Fruit fly (Drosophila melanogaster): ENCODE results near the gene Srg3.

The Srg3 gene

DNA sequence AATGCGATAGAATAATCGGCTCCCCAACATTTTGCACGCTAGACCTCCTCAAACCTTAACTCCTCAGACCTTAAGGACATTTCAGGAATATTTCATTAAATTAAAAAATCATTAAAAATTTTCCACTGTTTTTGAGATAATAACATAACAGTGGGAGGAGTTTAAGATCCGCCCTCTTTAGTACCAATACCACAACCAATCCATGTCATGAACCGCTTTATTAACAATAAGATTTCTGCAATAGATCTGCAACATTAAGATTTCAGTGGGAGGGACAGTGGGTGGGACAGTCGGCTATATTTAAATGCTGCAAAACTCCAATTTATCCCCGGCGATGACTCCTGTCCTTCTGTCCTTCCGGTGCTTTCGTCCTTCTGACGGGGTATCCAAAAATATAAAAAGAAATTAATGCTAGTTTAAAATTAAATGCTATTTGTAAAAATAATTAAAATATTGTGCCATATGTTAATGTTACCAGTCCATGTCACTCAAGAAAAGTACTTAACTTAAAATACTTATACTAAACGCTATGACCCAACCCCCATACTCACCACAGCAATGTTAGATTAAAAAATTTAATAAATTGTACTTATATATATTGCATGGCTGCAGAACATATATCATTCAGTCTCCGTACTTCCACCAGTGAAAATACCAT is at the start of gene Srg3:
TSS of gene Srg3 (plus strand) at position 608 of the 658 bp plus-strand sequence.
- no peak for TF ChIP-seq h (optimal IDR thresholded peaks at IDR 0.05)
- no peak for TF ChIP-seq ttk (optimal IDR thresholded peaks at IDR 0.05)
- TF ChIP-seq Sin3A (optimal IDR thresholded peaks at IDR 0.05) = no peak
- no peak for TF ChIP-seq Myc (optimal IDR thresholded peaks at IDR 0.05)
- TF ChIP-seq psq (optimal IDR thresholded peaks at IDR 0.05) = no peak
- TF ChIP-seq insv (optimal IDR thresholded peaks at IDR 0.05) = no peak

DNA sequence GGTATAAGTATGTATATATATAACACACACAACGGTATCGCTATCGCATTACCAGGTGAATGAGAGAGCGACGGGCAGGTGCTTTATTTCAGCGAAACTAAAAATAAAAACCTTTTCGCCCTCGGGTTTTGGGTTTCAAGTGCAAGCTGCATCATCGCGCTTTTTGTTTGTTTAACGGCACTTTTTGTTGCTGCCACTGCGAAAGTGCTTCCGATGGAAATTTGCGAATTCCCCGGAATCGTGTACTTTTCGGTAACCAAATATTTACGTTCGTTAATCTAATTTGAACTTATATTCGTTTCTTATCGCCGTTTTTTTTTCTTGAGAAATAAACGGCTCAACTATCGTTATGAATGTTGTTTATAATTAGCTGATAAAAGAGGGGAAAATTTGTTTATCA is 47.0 kb upstream of the Srg3 start:
- TF ChIP-seq psq (optimal IDR thresholded peaks at IDR 0.05) (no peak), ttk (optimal IDR thresholded peaks at IDR 0.05) (no peak), h (optimal IDR thresholded peaks at IDR 0.05) (no peak), Myc (optimal IDR thresholded peaks at IDR 0.05) (no peak), Sin3A (optimal IDR thresholded peaks at IDR 0.05) (no peak), insv (optimal IDR thresholded peaks at IDR 0.05) (no peak)

DNA sequence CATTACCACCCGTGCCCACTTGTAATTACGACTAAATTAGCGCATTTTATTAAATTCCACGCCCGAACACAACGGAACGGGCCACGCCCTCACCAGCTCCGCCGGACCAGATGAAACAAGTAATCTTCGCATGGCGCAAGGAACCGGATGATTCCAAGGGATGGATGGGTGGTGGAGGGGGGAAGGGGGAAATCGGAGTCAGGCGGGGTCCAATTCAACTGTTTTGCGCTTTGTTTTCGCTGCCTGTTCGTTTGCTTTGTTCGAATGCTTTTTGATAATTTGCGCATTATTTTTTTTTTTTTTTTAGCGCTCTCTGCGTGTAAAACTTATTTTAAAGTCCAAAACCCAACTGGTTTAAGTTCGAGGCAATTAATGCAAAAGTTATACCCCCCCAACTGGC is 46.3 kb upstream of the Srg3 start:
- TF ChIP-seq Myc (optimal IDR thresholded peaks at IDR 0.05) (no peak), ttk (optimal IDR thresholded peaks at IDR 0.05) (no peak), Sin3A (optimal IDR thresholded peaks at IDR 0.05) (no peak), h (optimal IDR thresholded peaks at IDR 0.05) (no peak), psq (optimal IDR thresholded peaks at IDR 0.05) (no peak), insv (optimal IDR thresholded peaks at IDR 0.05) (no peak)

DNA sequence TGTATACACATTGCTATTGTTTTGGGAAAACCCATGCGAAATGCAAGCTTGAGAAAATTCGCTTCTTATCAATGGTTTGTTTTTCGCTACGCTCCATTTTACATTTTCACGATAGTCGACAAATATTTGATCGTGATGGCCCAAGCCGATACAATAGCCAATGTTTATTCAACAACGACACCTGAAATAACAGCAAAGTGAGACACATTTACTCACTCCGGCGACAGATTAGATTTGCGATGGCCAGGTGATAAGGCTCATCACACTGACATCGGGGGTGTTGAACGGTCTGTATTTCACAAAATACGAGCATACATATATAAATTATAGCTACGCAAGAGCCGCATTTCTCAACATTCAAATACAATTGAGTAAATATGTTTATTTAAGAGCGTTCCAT is 45.9 kb upstream of the Srg3 start:
- TF ChIP-seq psq (optimal IDR thresholded peaks at IDR 0.05) (no peak), h (optimal IDR thresholded peaks at IDR 0.05) (no peak), Sin3A (optimal IDR thresholded peaks at IDR 0.05) (no peak), insv (optimal IDR thresholded peaks at IDR 0.05) (no peak), Myc (optimal IDR thresholded peaks at IDR 0.05) (no peak), ttk (optimal IDR thresholded peaks at IDR 0.05) (no peak)

DNA sequence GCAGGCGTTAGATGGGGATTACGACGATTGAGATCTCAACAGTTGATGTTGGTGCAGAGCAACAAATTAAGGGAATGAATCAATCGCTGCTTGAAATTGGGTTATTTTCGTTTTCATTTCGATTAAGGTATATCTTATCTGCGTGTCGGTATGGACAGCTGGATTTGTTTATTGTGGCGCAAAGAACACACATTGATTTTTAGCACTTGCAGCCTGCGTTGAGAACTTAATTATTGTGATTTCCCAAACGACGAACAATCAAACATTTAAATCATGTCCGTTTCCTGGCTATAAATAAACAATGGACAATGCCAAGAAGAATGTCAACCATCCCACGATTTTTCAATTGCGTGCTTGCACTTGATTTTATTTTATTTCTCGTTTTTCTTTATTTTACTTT is 45.0 kb upstream of the Srg3 start:
- TF ChIP-seq Myc (optimal IDR thresholded peaks at IDR 0.05) = no peak
- TF ChIP-seq ttk (optimal IDR thresholded peaks at IDR 0.05) = no peak
- no peak for TF ChIP-seq h (optimal IDR thresholded peaks at IDR 0.05)
- TF ChIP-seq insv (optimal IDR thresholded peaks at IDR 0.05) = no peak
- TF ChIP-seq psq (optimal IDR thresholded peaks at IDR 0.05) = no peak
- no peak for TF ChIP-seq Sin3A (optimal IDR thresholded peaks at IDR 0.05)

DNA sequence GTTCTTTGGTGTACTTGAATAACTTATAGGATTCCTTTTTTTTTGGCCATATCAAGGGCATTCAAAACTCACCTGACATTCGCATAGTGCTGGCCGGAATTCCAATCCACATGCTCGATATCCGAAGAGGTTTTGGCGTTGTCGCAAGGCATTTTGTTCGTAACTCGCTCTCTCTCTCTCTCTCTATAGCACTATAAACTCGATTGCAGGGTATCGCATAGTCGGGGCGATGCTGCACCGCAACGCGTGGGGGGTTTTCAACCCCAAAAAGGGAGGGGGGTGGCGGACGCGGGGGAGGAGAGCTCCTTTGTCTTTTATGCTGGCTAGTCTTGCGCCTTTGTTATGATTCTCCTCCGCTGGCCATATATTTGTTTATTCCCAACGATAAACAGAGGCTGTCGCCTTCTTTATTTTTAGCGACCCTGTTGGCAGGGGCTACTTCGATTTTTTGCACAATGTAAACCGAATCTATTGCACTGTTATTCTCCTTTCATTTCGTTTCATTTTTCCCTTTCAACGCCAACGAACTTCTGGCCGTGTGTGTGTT is 44.5 kb upstream of the Srg3 start:
- no peak for TF ChIP-seq Myc (optimal IDR thresholded peaks at IDR 0.05)
- TF ChIP-seq Sin3A (optimal IDR thresholded peaks at IDR 0.05) = no peak
- TF ChIP-seq h (optimal IDR thresholded peaks at IDR 0.05) = no peak
- TF ChIP-seq insv (optimal IDR thresholded peaks at IDR 0.05) = no peak
- TF ChIP-seq ttk (optimal IDR thresholded peaks at IDR 0.05) = no peak
- TF ChIP-seq psq (optimal IDR thresholded peaks at IDR 0.05) = no peak

DNA sequence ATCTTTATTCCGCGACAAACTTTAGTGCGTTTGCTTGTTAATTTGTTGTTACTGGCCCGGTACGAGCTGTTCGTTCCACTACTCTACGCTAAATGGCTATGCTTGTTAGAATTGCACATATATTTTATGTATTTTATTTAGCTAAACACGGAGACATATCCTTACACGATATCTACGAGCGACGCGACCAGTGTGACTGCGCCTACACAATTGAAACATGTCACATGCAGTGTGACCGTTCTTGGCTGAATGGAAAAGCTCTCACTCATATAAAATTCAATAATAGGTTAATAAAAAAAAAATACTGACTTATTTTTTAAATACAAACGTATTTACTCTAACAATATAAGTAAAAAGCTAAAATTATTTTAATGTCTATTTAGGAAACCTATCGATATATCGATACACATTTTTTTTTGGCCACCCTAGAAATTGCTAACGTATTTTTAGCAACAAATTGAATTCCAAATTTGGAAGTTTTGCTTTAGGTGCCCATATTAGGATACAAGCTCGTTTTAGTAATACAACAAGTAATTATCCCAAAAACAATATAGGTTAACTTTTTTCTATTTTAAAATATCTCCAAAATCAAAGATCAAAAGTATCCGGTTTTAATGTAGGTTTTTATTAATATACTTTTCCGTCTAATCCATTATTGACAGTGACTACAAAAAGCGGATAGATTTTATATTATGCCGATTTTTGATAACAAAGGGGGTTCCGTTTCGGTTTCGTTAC is 43.9 kb upstream of the Srg3 start, which contains the start of gene CG4080:
TSS of gene CG4080 (minus strand) at position 215 of the 738 bp plus-strand sequence.
- TF ChIP-seq h (optimal IDR thresholded peaks at IDR 0.05) (no peak), Sin3A (optimal IDR thresholded peaks at IDR 0.05) (no peak)

DNA sequence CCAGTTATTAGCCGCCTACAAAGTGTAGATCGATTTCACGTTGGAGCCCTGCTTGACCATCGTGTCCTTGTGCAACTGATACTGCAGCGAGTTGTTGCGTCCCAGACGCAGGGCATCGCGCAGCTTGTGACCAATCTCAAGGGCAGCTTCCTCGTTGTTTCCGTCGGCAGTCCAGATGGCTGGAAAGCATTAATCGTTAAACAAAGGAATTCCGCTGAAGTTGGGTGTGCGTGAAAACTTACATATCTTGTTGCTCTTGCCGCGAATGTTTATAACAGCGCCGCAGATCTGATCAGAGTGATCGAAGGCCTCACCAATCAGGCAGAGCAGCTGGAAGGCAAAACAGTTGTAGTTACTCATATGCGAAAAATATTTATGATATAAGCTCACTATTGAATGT is 43.2 kb upstream of the Srg3 start:
- TF ChIP-seq ttk (optimal IDR thresholded peaks at IDR 0.05) = no peak
- no peak for TF ChIP-seq insv (optimal IDR thresholded peaks at IDR 0.05)
- TF ChIP-seq Sin3A (optimal IDR thresholded peaks at IDR 0.05) = no peak
- TF ChIP-seq h (optimal IDR thresholded peaks at IDR 0.05) = no peak
- TF ChIP-seq psq (optimal IDR thresholded peaks at IDR 0.05) = no peak
- no peak for TF ChIP-seq Myc (optimal IDR thresholded peaks at IDR 0.05)

DNA sequence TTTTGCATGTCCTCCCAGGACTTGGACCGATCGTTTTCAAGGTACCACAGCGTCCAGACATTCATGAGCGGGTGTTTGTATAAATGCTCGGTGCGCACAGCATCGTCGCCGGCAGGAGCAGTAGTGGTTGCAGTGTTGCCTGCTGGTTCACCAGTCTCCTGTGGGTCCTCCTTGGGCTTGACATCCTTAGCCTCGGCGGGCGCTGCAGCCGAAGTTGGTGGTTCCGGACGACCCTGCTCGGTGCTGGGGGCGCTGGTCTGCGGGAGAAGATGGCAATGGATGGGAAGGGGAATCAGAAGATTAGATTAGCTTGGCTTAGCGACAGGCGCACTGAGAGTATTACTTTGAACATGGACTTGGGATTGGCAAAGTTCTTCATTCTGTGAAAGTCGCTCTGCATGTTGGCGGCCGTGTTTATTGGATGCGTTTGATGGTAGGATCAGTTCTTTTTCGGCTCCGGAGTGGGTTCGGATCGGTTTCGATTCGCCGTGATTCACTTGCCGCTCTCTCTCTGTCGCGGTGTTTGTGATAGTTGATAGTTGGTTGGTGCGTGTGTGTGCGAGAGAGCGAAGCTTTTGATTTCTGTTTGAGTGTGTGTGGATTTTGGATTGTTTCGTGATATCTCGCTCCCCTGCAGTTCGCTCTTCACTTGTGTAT is 42.2 kb upstream of the Srg3 start:
- TF ChIP-seq h (optimal IDR thresholded peaks at IDR 0.05) (no peak), ttk (optimal IDR thresholded peaks at IDR 0.05) (no peak), psq (optimal IDR thresholded peaks at IDR 0.05) (no peak), Sin3A (optimal IDR thresholded peaks at IDR 0.05) (no peak), insv (optimal IDR thresholded peaks at IDR 0.05) (no peak), Myc (optimal IDR thresholded peaks at IDR 0.05) (no peak)

DNA sequence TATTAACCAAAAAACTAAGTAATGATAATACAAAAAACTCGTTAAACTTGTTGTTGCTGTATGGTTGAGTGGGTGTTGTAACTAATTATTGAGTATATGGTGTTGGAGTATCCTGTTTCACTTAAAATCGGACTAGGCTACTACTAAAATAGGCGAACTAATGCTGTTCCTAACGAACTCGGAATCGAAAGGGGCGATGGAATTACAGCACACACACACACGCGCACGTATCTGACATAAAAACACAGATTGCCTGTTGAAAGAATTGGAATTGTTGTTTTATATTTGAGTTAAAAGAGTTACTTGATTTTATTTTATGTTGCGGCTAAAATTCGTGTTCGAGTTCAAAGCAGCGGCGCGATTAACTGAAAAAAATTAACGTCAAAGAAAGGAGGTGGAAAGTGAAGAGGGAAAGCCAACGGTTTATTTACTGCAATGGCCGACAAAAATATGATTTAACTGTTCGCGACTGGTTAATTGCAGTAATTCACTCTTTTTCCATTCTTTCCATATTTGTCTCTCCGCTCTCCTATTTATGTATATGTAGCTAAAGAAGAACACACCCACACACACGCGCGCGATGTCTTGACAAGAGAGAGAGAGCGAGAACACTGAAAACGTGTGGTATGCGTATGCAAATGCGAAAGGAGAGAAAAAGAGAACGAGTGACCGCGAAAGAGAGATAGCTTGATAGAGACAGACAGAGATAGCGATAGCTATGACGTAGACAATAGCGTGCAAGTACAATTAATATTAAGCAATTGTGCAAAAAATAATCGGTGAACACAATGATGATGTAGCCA is 41.5 kb upstream of the Srg3 start:
- no peak for TF ChIP-seq Myc (optimal IDR thresholded peaks at IDR 0.05)
- TF ChIP-seq insv (optimal IDR thresholded peaks at IDR 0.05) = no peak
- TF ChIP-seq h (optimal IDR thresholded peaks at IDR 0.05) = no peak
- TF ChIP-seq Sin3A (optimal IDR thresholded peaks at IDR 0.05) = no peak

DNA sequence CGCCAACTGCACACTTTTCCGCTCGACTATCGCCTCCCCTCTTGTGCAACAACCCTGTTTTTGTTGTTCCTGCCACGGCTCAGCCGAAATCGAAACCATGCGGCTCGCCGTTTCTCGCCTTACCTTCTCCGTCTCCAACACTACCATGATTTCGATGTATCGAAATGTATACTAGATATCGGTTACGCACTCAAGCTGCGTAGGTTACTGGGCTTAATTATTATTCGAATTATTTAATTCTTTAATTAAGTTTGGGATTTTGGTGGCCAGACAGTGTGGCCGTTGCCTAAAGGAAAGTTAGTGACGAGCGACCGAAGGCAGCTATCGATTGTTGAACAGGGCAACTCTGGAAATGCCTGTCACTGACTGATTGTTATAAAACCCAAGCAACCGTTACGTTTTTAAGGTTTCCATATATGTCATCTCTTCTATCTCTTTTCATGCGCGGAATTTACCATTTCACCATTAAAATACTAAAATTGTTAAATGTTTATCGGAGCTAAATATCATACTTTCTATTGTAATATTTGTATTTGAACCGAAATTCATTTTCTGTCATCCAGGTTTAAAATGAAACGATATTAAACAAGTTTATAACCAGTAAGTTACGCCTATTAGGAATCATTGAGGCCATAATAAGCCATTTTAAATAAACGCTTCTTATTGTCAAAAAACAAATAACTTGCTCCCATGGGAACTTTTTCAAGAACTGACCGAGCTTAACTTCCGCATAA is 40.7 kb upstream of the Srg3 start, which contains the start of gene eIF4E1:
TSS of gene eIF4E1 (minus strand) at position 304 of the 734 bp plus-strand sequence.
- no peak for TF ChIP-seq insv (optimal IDR thresholded peaks at IDR 0.05)
- TF ChIP-seq psq (optimal IDR thresholded peaks at IDR 0.05) = no peak
- no peak for TF ChIP-seq Sin3A (optimal IDR thresholded peaks at IDR 0.05)
- TF ChIP-seq h (optimal IDR thresholded peaks at IDR 0.05) = no peak
- TF ChIP-seq ttk (optimal IDR thresholded peaks at IDR 0.05) = no peak
- no peak for TF ChIP-seq Myc (optimal IDR thresholded peaks at IDR 0.05)

All from Kc167 (cell line).